Worm (Caenorhabditis elegans): ENCODE data around the gene Y9C2UA.1.

ce11 chrII:9148079-9148478 is 8.6 kb downstream of the Y9C2UA.1 start:
- no peak for TF ChIP-seq skn-1 (tag; optimal IDR thresholded peaks at IDR 0.05)
- no peak for TF ChIP-seq ceh-28 (tag; optimal IDR thresholded peaks at IDR 0.05)
- no peak for TF ChIP-seq unc-130 (GFP tag; optimal IDR thresholded peaks at IDR 0.05)
- no peak for TF ChIP-seq egl-27 (tag; optimal IDR thresholded peaks at IDR 0.05)
- no peak for TF ChIP-seq spr-3 (GFP tag; optimal IDR thresholded peaks at IDR 0.05)
- TF ChIP-seq aly-2 (tag; optimal IDR thresholded peaks at IDR 0.05) = no peak
- TF ChIP-seq unc-62 (GFP tag; optimal IDR thresholded peaks at IDR 0.05 in 1 of 2) = no peak
- TF ChIP-seq unc-62 (tag; optimal IDR thresholded peaks at IDR 0.05) = no peak
- no peak for TF ChIP-seq dpl-1 (GFP tag; optimal IDR thresholded peaks at IDR 0.05)
- no peak for TF ChIP-seq Y105C5A.15 (GFP tag; IDR thresholded peaks at IDR 0.05)
- TF ChIP-seq ceh-82 (tag; optimal IDR thresholded peaks at IDR 0.05) = no peak
- no peak for TF ChIP-seq aha-1 (tag)
- TF ChIP-seq daf-19 (GFP tag; conservative IDR thresholded peaks at IDR 0.05) = no peak
- no peak for TF ChIP-seq ztf-11 (tag; optimal IDR thresholded peaks at IDR 0.05)
- TF ChIP-seq nhr-76 (tag; optimal IDR thresholded peaks at IDR 0.05) = no peak
